Worm (Caenorhabditis elegans) whole organism, midembryonic: Measurements from ENCODE around the gene pap-3.

ENCODE experiments used
- T22C8.4 ChIP-seq: fragments of 200-800 bp; sonication (Bioruptor generic); IDR thresholded peaks from 2 replicates; pipeline ENCODE4 v1.3.6; 2022; ENCODE audit warnings: missing genetic modification characterization, missing compliant biosample characterization
- cog-1 ChIP-seq: sonication (generic microtip); optimal IDR thresholded peaks from 2 replicates; lab custom pipeline; 2016; ENCODE audit warnings: missing genetic modification characterization, missing compliant biosample characterization
- ref-1 ChIP-seq: fragments of 200-800 bp; sonication (Bioruptor generic); conservative IDR thresholded peaks from 2 replicates; pipeline ENCODE4 v1.3.6; 2022; ENCODE audit warnings: missing genetic modification reagents, missing genetic modification characterization, missing compliant biosample characterization
- tab-1 ChIP-seq: fragments of 200-800 bp; sonication (Bioruptor generic); IDR thresholded peaks from 2 replicates; pipeline ENCODE4 v1.3.6; 2022; ENCODE audit warnings: missing genetic modification characterization, missing compliant biosample characterization
- ztf-23 ChIP-seq: fragments of 200-800 bp; sonication (Bioruptor generic); IDR thresholded peaks from 2 replicates; pipeline ENCODE4 v1.3.6; 2022; ENCODE audit warnings: missing genetic modification reagents, missing genetic modification characterization, missing compliant biosample characterization
- ztf-29 ChIP-seq: fragments of 200-800 bp; sonication (Bioruptor generic); IDR thresholded peaks from 2 replicates; pipeline ENCODE4 v1.3.6; 2022; ENCODE audit warnings: missing genetic modification reagents, missing genetic modification characterization, missing compliant biosample characterization

- TF ChIP-seq ztf-23 (GFP tag; lab: Robert Waterston, UW) (no peak), T22C8.4 (GFP tag; lab: Robert Waterston, UW) (no peak), ref-1 (GFP tag; lab: Robert Waterston, UW) (no peak), cog-1 (tag; lab: Kevin White, UChicago) (no peak), tab-1 (no peak), ztf-29 (GFP tag; lab: Robert Waterston, UW) (no peak)
Measured at ce11 chrII:11772364-11772763, 44.0 kb downstream of the pap-3 start, which contains the start of gene F44E5.15.
